Fruit fly (Drosophila melanogaster) whole organism, embryonic: Measurements from ENCODE around the gene CG32668.
A peak's percentile ranks its signal among the peaks of the same experiment; 100 is the strongest.

Experiments
- B-H1 ChIP-seq: fragments of 200-800 bp; sonication (Bioruptor generic); IDR thresholded peaks from 3 replicates; pipeline ENCODE4 v1.3.6; 2022; ENCODE audit warnings: missing biosample characterization, missing genetic modification characterization
- Bgb ChIP-seq: fragments of 200-800 bp; sonication (Bioruptor generic); IDR thresholded peaks from 2 replicates; pipeline ENCODE4 v1.3.6; 2022; ENCODE audit warnings: missing biosample characterization, missing genetic modification characterization; ENCODE audit not compliant: partially characterized antibody
- CG10462 ChIP-seq: fragments of 200-800 bp; sonication (Bioruptor generic); optimal IDR thresholded peaks from 2 replicates; lab custom pipeline; 2016; ENCODE audit warnings: missing biosample characterization, missing genetic modification characterization
- CG10979 ChIP-seq: fragments of 200-800 bp; sonication (Bioruptor generic); optimal IDR thresholded peaks from 2 replicates; lab custom pipeline; 2018; ENCODE audit warnings: missing biosample characterization, mild to moderate bottlenecking, missing genetic modification characterization, moderate library complexity
- CG12104 ChIP-seq: fragments of 200-800 bp; sonication (Bioruptor generic); optimal IDR thresholded peaks from 3 replicates; lab custom pipeline; 2016; ENCODE audit warnings: missing biosample characterization, missing genetic modification characterization
- CG12155 ChIP-seq: fragments of 200-800 bp; sonication (Bioruptor generic); optimal IDR thresholded peaks from 3 replicates; lab custom pipeline; 2016; ENCODE audit warnings: missing biosample characterization, missing genetic modification characterization
- CG12659 ChIP-seq: fragments of 200-800 bp; sonication (Bioruptor generic); optimal IDR thresholded peaks from 3 replicates; lab custom pipeline; 2017; ENCODE audit warnings: mild to moderate bottlenecking, missing biosample characterization, missing genetic modification reagents, missing genetic modification characterization
- CG12942 ChIP-seq: fragments of 200-800 bp; sonication (Bioruptor generic); optimal IDR thresholded peaks from 3 replicates; lab custom pipeline; 2016; ENCODE audit warnings: missing biosample characterization, missing genetic modification characterization
- CG13123 ChIP-seq: fragments of 200-800 bp; sonication (Bioruptor generic); optimal IDR thresholded peaks from 2 replicates; lab custom pipeline; 2016; ENCODE audit warnings: missing biosample characterization, missing genetic modification characterization
- CG14441 ChIP-seq: fragments of 200-800 bp; sonication (Bioruptor generic); IDR thresholded peaks from 2 replicates; pipeline ENCODE4 v1.3.6; 2022; ENCODE audit warnings: missing biosample characterization, missing genetic modification characterization
- CG14860 ChIP-seq: fragments of 200-800 bp; sonication (Bioruptor generic); IDR thresholded peaks from 3 replicates; pipeline ENCODE4 v1.3.6; 2022; ENCODE audit warnings: missing biosample characterization, missing genetic modification characterization; ENCODE audit not compliant: partially characterized antibody
- CG15269 ChIP-seq: fragments of 200-800 bp; sonication (Bioruptor generic); optimal IDR thresholded peaks from 2 replicates; lab custom pipeline; 2018; ENCODE audit warnings: missing biosample characterization, mild to moderate bottlenecking, missing genetic modification characterization, moderate library complexity
- CG17385 ChIP-seq: fragments of 200-800 bp; sonication (Bioruptor generic); optimal IDR thresholded peaks from 3 replicates; lab custom pipeline; 2018; ENCODE audit warnings: missing biosample characterization, mild to moderate bottlenecking, missing genetic modification characterization
- CG1792 ChIP-seq: fragments of 200-800 bp; sonication (Bioruptor generic); optimal IDR thresholded peaks from 2 replicates; lab custom pipeline; 2016; ENCODE audit warnings: missing biosample characterization, missing genetic modification characterization
- CG2678 ChIP-seq: fragments of 200-800 bp; sonication (Bioruptor generic); optimal IDR thresholded peaks from 3 replicates; lab custom pipeline; 2019; ENCODE audit warnings: missing biosample characterization, mild to moderate bottlenecking, missing genetic modification characterization, moderate library complexity
- CG2889 ChIP-seq: fragments of 200-800 bp; sonication (Bioruptor generic); IDR thresholded peaks from 3 replicates; pipeline ENCODE4 v1.3.6; 2022; ENCODE audit warnings: missing biosample characterization, missing genetic modification characterization
- CG4854 ChIP-seq: fragments of 200-800 bp; sonication (Bioruptor generic); optimal IDR thresholded peaks from 2 replicates; lab custom pipeline; 2016; ENCODE audit warnings: missing biosample characterization, missing genetic modification characterization, inconsistent platforms
- CHES-1-like ChIP-seq: fragments of 200-800 bp; sonication (Bioruptor generic); optimal IDR thresholded peaks from 2 replicates; lab custom pipeline; 2016; ENCODE audit warnings: missing biosample characterization, missing genetic modification characterization
- CTCF ChIP-seq: fragments of 200-800 bp; sonication (Bioruptor generic); optimal IDR thresholded peaks from 2 replicates; lab custom pipeline; 2017; ENCODE audit warnings: missing biosample characterization, mild to moderate bottlenecking, missing genetic modification characterization, moderate library complexity
- D19B ChIP-seq: fragments of 200-800 bp; sonication (Bioruptor generic); optimal IDR thresholded peaks from 2 replicates; lab custom pipeline; 2017; ENCODE audit warnings: missing biosample characterization, mild to moderate bottlenecking, missing genetic modification characterization
- Deaf1 ChIP-seq: fragments of 200-800 bp; optimal IDR thresholded peaks from 3 replicates; lab custom pipeline; 2019; ENCODE audit warnings: missing biosample characterization, mild to moderate bottlenecking, missing genetic modification characterization, moderate library complexity
- Dll ChIP-seq: fragments of 200-800 bp; sonication (Bioruptor generic); IDR thresholded peaks from 4 replicates; pipeline ENCODE4 v1.3.6; 2022; ENCODE audit warnings: missing biosample characterization, missing genetic modification characterization; ENCODE audit not compliant: partially characterized antibody
- Gsc ChIP-seq: fragments of 200-800 bp; sonication (Bioruptor generic); IDR thresholded peaks from 2 replicates; pipeline ENCODE4 v1.3.6; 2022; ENCODE audit warnings: missing biosample characterization, missing genetic modification characterization
- Lhr ChIP-seq: fragments of 200-800 bp; sonication (Bioruptor generic); optimal IDR thresholded peaks from 3 replicates; lab custom pipeline; 2017; ENCODE audit warnings: mild to moderate bottlenecking, missing biosample characterization, missing genetic modification reagents, missing genetic modification characterization
- MBD-R2 ChIP-seq: fragments of 200-800 bp; sonication (Bioruptor generic); IDR thresholded peaks from 2 replicates; pipeline ENCODE4 v1.3.6; 2022; ENCODE audit warnings: missing biosample characterization, missing genetic modification characterization
- MESR4 ChIP-seq: fragments of 200-800 bp; sonication (Bioruptor generic); optimal IDR thresholded peaks from 2 replicates; lab custom pipeline; 2018; ENCODE audit warnings: missing biosample characterization, mild to moderate bottlenecking, missing genetic modification characterization, moderate library complexity
- Mad ChIP-seq: fragments of 200-800 bp; sonication (Bioruptor generic); optimal IDR thresholded peaks from 2 replicates; lab custom pipeline; 2016; ENCODE audit warnings: missing biosample characterization, missing genetic modification characterization
- NC2β ChIP-seq: fragments of 200-800 bp; sonication (Bioruptor generic); optimal IDR thresholded peaks from 2 replicates; lab custom pipeline; 2016; ENCODE audit warnings: missing biosample characterization, missing genetic modification characterization
- NK7.1 ChIP-seq: fragments of 200-800 bp; sonication (Bioruptor generic); optimal IDR thresholded peaks from 3 replicates; lab custom pipeline; 2016; ENCODE audit warnings: missing biosample characterization, missing genetic modification characterization
- Ptx1 ChIP-seq: fragments of 200-800 bp; sonication (Bioruptor generic); IDR thresholded peaks from 2 replicates; pipeline ENCODE4 v1.3.6; 2022; ENCODE audit warnings: missing biosample characterization, missing genetic modification characterization
- Ravus ChIP-seq: fragments of 200-800 bp; sonication (Bioruptor generic); IDR thresholded peaks from 2 replicates; pipeline ENCODE4 v1.3.6; 2022; ENCODE audit warnings: missing biosample characterization, missing genetic modification characterization
- Ssrp ChIP-seq: fragments of 200-800 bp; sonication (Bioruptor generic); optimal IDR thresholded peaks from 2 replicates; lab custom pipeline; 2018; ENCODE audit warnings: missing biosample characterization, mild to moderate bottlenecking, missing genetic modification characterization, moderate library complexity
- Stat92E ChIP-seq, 3 experiments: fragments of >200 bp in 2 of 3; fragments of 200-800 bp in 1 of 3; sonication (Bioruptor generic) in 1 of 3; optimal IDR thresholded peaks; 2 replicates each; lab custom pipeline; 2017 to 2019; ENCODE audit warnings: missing biosample characterization in 3 of 3, missing genetic modification characterization in 3 of 3, mild to moderate bottlenecking in 1 of 3, moderate library complexity in 1 of 3
- Xbp1 ChIP-seq: fragments of 200-800 bp; sonication (Bioruptor generic); optimal IDR thresholded peaks from 3 replicates; lab custom pipeline; 2016; ENCODE audit warnings: missing biosample characterization, mild to moderate bottlenecking, missing genetic modification characterization
- az2 ChIP-seq: fragments of 200-800 bp; sonication (Bioruptor generic); optimal IDR thresholded peaks from 3 replicates; lab custom pipeline; 2016; ENCODE audit warnings: missing biosample characterization, missing genetic modification characterization
- crol ChIP-seq: fragments of 200-800 bp; sonication (Bioruptor generic); IDR thresholded peaks from 2 replicates; pipeline ENCODE4 v1.3.6; 2022; ENCODE audit warnings: missing biosample characterization, missing genetic modification characterization
- ems ChIP-seq: fragments of 200-800 bp; sonication (Bioruptor generic); optimal IDR thresholded peaks from 3 replicates; lab custom pipeline; 2016; ENCODE audit warnings: missing biosample characterization, missing genetic modification characterization
- ham ChIP-seq: fragments of 200-800 bp; sonication (Bioruptor generic); IDR thresholded peaks from 2 replicates; pipeline ENCODE4 v1.3.6; 2022; ENCODE audit warnings: missing biosample characterization, missing genetic modification characterization
- jing ChIP-seq: fragments of 200-800 bp; sonication (Bioruptor generic); optimal IDR thresholded peaks from 2 replicates; lab custom pipeline; 2018; ENCODE audit warnings: missing biosample characterization, mild to moderate bottlenecking, missing genetic modification characterization
- nau ChIP-seq: fragments of 200-800 bp; sonication (Bioruptor generic); optimal IDR thresholded peaks from 3 replicates; lab custom pipeline; 2017; ENCODE audit warnings: missing biosample characterization, mild to moderate bottlenecking, missing genetic modification characterization, missing genetic modification reagents
- nerfin-1 ChIP-seq: fragments of 200-800 bp; sonication (Bioruptor generic); optimal IDR thresholded peaks from 3 replicates; lab custom pipeline; 2019; ENCODE audit warnings: missing biosample characterization, mild to moderate bottlenecking, missing genetic modification characterization, moderate library complexity
- nerfin-2 ChIP-seq: fragments of 200-800 bp; sonication (Bioruptor generic); IDR thresholded peaks from 2 replicates; pipeline ENCODE4 v1.3.6; 2022; ENCODE audit warnings: missing biosample characterization, missing genetic modification characterization; ENCODE audit not compliant: partially characterized antibody
- otp ChIP-seq: fragments of 200-800 bp; sonication (Bioruptor generic); IDR thresholded peaks from 3 replicates; pipeline ENCODE4, ENCODE4 v1.3.6; 2022; ENCODE audit warnings: missing biosample characterization, missing genetic modification characterization
- pnt ChIP-seq: fragments of 200-800 bp; sonication (Bioruptor generic); optimal IDR thresholded peaks from 3 replicates; lab custom pipeline; 2016; ENCODE audit warnings: missing biosample characterization, missing genetic modification characterization
- pum ChIP-seq: fragments of 200-800 bp; sonication (Bioruptor generic); optimal IDR thresholded peaks from 2 replicates; lab custom pipeline; 2016; ENCODE audit warnings: missing biosample characterization, missing genetic modification characterization
- pzg ChIP-seq: fragments of 200-800 bp; sonication (Bioruptor generic); optimal IDR thresholded peaks from 3 replicates; lab custom pipeline; 2018; ENCODE audit warnings: missing biosample characterization, mild to moderate bottlenecking, missing genetic modification characterization, moderate library complexity
- seq ChIP-seq: fragments of 200-800 bp; sonication (Bioruptor generic); IDR thresholded peaks from 2 replicates; pipeline ENCODE4 v1.3.6; 2022; ENCODE audit warnings: missing biosample characterization, missing genetic modification characterization
- shn ChIP-seq: fragments of 200-800 bp; sonication (Bioruptor generic); optimal IDR thresholded peaks from 3 replicates; lab custom pipeline; 2016; ENCODE audit warnings: missing biosample characterization, missing genetic modification characterization
- slou ChIP-seq: fragments of 200-800 bp; sonication (Bioruptor generic); optimal IDR thresholded peaks from 3 replicates; lab custom pipeline; 2016; ENCODE audit warnings: missing biosample characterization, missing genetic modification characterization
- slp2 ChIP-seq: fragments of 200-800 bp; sonication (Bioruptor generic); optimal IDR thresholded peaks from 2 replicates; lab custom pipeline; 2016; ENCODE audit warnings: missing biosample characterization, missing genetic modification characterization

CG32668 gene

dm6 chrX:11153826-11154510, 5.6 kb downstream of the CG32668 start, which contains the start of the genes rtv and Dlic (continued):
- no peak for TF ChIP-seq NK7.1 (GFP tag; lab: Kevin White, UChicago)
- TF ChIP-seq CG12942 (GFP tag; lab: Kevin White, UChicago) = no peak
- no peak for TF ChIP-seq Mad (GFP tag; lab: Kevin White, UChicago)
- no peak for TF ChIP-seq MESR4 (GFP tag; lab: Kevin White, UChicago)
- TF ChIP-seq B-H1 (GFP tag; lab: Robert Waterston, UW) = no peak
- peak; percentile 57; the same call in 2 of the 3 replicates for TF ChIP-seq CG14860 (GFP tag; lab: Robert Waterston, UW)
- TF ChIP-seq Stat92E (GFP tag; optimal IDR thresholded peaks at IDR 0.05; lab: Kevin White, UChicago) = no peak
- TF ChIP-seq CG1792 (GFP tag; lab: Kevin White, UChicago) = no peak
- TF ChIP-seq nerfin-1 (tag; lab: Kevin White, UChicago) = peak; percentile 74
- TF ChIP-seq MBD-R2 = no peak
- TF ChIP-seq CG14441 = no peak
- TF ChIP-seq ham = no peak
- peak; percentile 54; the same call in 1 of the 2 replicates for TF ChIP-seq nerfin-2 (GFP tag; lab: Robert Waterston, UW)
- TF ChIP-seq CG13123 = no peak
- TF ChIP-seq Lhr = peak; percentile 90
- TF ChIP-seq CG17385 (GFP tag; lab: Kevin White, UChicago) = peak; percentile 92
- TF ChIP-seq Ssrp (tag; lab: Kevin White, UChicago) = no peak
- peak; percentile 2 for TF ChIP-seq shn (GFP tag; lab: Kevin White, UChicago)
- TF ChIP-seq Dll (GFP tag; lab: Robert Waterston, UW) = peak; percentile 88
- peak; percentile 72 for TF ChIP-seq CG12659
- no peak for TF ChIP-seq seq (GFP tag; lab: Robert Waterston, UW)
- no peak for TF ChIP-seq pum (GFP tag; lab: Kevin White, UChicago)
- TF ChIP-seq pzg (GFP tag; lab: Kevin White, UChicago) = peak; percentile 63
- TF ChIP-seq CG12104 = peak; percentile 2
- peak; percentile 98 for TF ChIP-seq CTCF (GFP tag; lab: Kevin White, UChicago)
- no peak for TF ChIP-seq nau (GFP tag; lab: Kevin White, UChicago)
- no peak for TF ChIP-seq jing (GFP tag; lab: Kevin White, UChicago)
- TF ChIP-seq CG12155 (GFP tag; lab: Kevin White, UChicago) = peak; percentile 91
- no peak for TF ChIP-seq Deaf1
- TF ChIP-seq CG10462 (GFP tag; lab: Kevin White, UChicago) = peak; percentile 35
- no peak for TF ChIP-seq slou (GFP tag; lab: Kevin White, UChicago)
- TF ChIP-seq CG2678 (tag; lab: Kevin White, UChicago) = peak; percentile 3
- peak; percentile 29 for TF ChIP-seq az2 (GFP tag; lab: Kevin White, UChicago)
- no peak for TF ChIP-seq CG2889
- TF ChIP-seq Gsc (GFP tag; lab: Robert Waterston, UW) = no peak
- TF ChIP-seq CG15269 (tag; lab: Kevin White, UChicago) = peak; percentile 17
- no peak for TF ChIP-seq CHES-1-like
- TF ChIP-seq ems = no peak
- no peak for TF ChIP-seq CG4854 (GFP tag; lab: Kevin White, UChicago)
- no peak for TF ChIP-seq CG10979 (tag; lab: Kevin White, UChicago)
- TF ChIP-seq Ptx1 (GFP tag; lab: Robert Waterston, UW) = peak; percentile 37; the same call in 1 of the 2 replicates
- TF ChIP-seq Xbp1 = peak; percentile 47
- TF ChIP-seq Ravus (GFP tag; lab: Robert Waterston, UW) = no peak
- 0 out of 3 replicates have a peak, but pooled peaks have one; percentile 13 for TF ChIP-seq otp (GFP tag; lab: Robert Waterston, UW)
- TF ChIP-seq pnt (GFP tag; lab: Kevin White, UChicago) = peak; percentile 15
- TF ChIP-seq crol (GFP tag; lab: Robert Waterston, UW) = peak; percentile 64
- no peak for TF ChIP-seq slp2 (GFP tag; lab: Kevin White, UChicago)
- TF ChIP-seq Bgb (GFP tag; lab: Robert Waterston, UW) = peak; percentile 57; the same call in 1 of the 2 replicates
- peak; percentile 57 for TF ChIP-seq D19B (GFP tag; lab: Kevin White, UChicago)
- peak; percentile 11 for TF ChIP-seq NC2β
